Worm (Caenorhabditis elegans) whole organism, L2 larva: ENCODE data around the gene ubq-2.

Source experiments
- alr-1 ChIP-seq: fragments of 150-350 bp; optimal IDR thresholded peaks from 2 replicates; lab custom pipeline; 2014; ENCODE audit warnings: missing biosample characterization, missing genetic modification characterization
- ceh-82 ChIP-seq: fragments of 150-350 bp; optimal IDR thresholded peaks from 2 replicates; lab custom pipeline; 2014; ENCODE audit warnings: missing biosample characterization, missing genetic modification characterization
- egl-27 ChIP-seq: sonication (generic microtip); optimal IDR thresholded peaks from 3 replicates; lab custom pipeline; 2017; ENCODE audit warnings: missing biosample characterization, missing genetic modification reagents, missing genetic modification characterization
- lin-39 ChIP-seq: fragments of 150-350 bp; optimal IDR thresholded peaks from 2 replicates; lab custom pipeline; 2014; ENCODE audit warnings: missing biosample characterization, missing genetic modification reagents, missing genetic modification characterization
- lsy-2 ChIP-seq, 2 experiments: fragments of 150-350 bp in 1 of 2; sonication (generic microtip) in 1 of 2; optimal IDR thresholded peaks; 2 replicates each; lab custom pipeline; 2014 to 2017; ENCODE audit warnings: missing biosample characterization in 2 of 2, missing genetic modification characterization in 2 of 2
- nhr-10 ChIP-seq: sonication (generic microtip); optimal IDR thresholded peaks from 2 replicates; lab custom pipeline; 2017; ENCODE audit warnings: missing biosample characterization, missing genetic modification characterization
- nhr-11 ChIP-seq: fragments of 150-350 bp; optimal IDR thresholded peaks from 2 replicates; lab custom pipeline; 2014; ENCODE audit warnings: missing biosample characterization, missing genetic modification characterization
- skn-1 ChIP-seq: sonication (generic microtip); optimal IDR thresholded peaks from 2 replicates; lab custom pipeline; 2017; ENCODE audit warnings: missing biosample characterization, missing genetic modification characterization
- unc-39 ChIP-seq: fragments of 150-350 bp; optimal IDR thresholded peaks from 2 replicates; lab custom pipeline; 2014; ENCODE audit warnings: missing biosample characterization, missing genetic modification characterization
- unc-55 ChIP-seq: fragments of 150-350 bp; sonication (generic microtip); optimal IDR thresholded peaks from 3 replicates; lab custom pipeline; 2014; ENCODE audit warnings: missing biosample characterization, missing genetic modification reagents, missing genetic modification characterization

- TF ChIP-seq unc-39 = no peak
- no peak for TF ChIP-seq alr-1 (tag; lab: Kevin White, UChicago)
- peak; percentile 55 to 81 for TF ChIP-seq lsy-2 (tag; optimal IDR thresholded peaks at IDR 0.05; lab: Kevin White, UChicago)
- TF ChIP-seq skn-1 = no peak
- TF ChIP-seq nhr-10 = no peak
- no peak for TF ChIP-seq lin-39 (tag; lab: Kevin White, UChicago)
- TF ChIP-seq nhr-11 = no peak
- no peak for TF ChIP-seq ceh-82 (tag; lab: Kevin White, UChicago)
- peak; percentile 26 for TF ChIP-seq unc-55 (GFP tag; lab: Kevin White, UChicago)
- TF ChIP-seq egl-27 (tag; lab: Kevin White, UChicago) = no peak
These were observed 6.4 kb downstream of the ubq-2 start for ce11 chrIII:12971828-12972379.
